Worm (Caenorhabditis elegans) whole organism, L2 larva: ENCODE data around the gene clec-171.

Experiments used
- R02D3.7 ChIP-seq: fragments of 150-350 bp; optimal IDR thresholded peaks from 2 replicates; lab custom pipeline; 2014; ENCODE audit warnings: missing biosample characterization, missing genetic modification characterization
- blmp-1 ChIP-seq: sonication (generic microtip); optimal IDR thresholded peaks from 2 replicates; lab custom pipeline; 2017; ENCODE audit warnings: missing genetic modification characterization, mild to moderate bottlenecking, missing compliant biosample characterization, antibody characterized with exemption, moderate library complexity; ENCODE audit not compliant: insufficient read depth
- ceh-82 ChIP-seq: fragments of 150-350 bp; optimal IDR thresholded peaks from 2 replicates; lab custom pipeline; 2014; ENCODE audit warnings: missing biosample characterization, missing genetic modification characterization
- elt-3 ChIP-seq: sonication (generic microtip); optimal IDR thresholded peaks from 2 replicates; lab custom pipeline; 2017; ENCODE audit warnings: missing biosample characterization, missing genetic modification characterization
- gmeb-1 ChIP-seq: fragments of 150-350 bp; optimal IDR thresholded peaks from 2 replicates; lab custom pipeline; 2014; ENCODE audit warnings: missing biosample characterization, missing genetic modification characterization
- lin-39 ChIP-seq: fragments of 150-350 bp; optimal IDR thresholded peaks from 2 replicates; lab custom pipeline; 2014; ENCODE audit warnings: missing biosample characterization, missing genetic modification reagents, missing genetic modification characterization
- mdl-1 ChIP-seq, 2 experiments: fragments of 150-350 bp in 1 of 2; sonication (generic microtip) in 1 of 2; optimal IDR thresholded peaks; 2 replicates each; lab custom pipeline; 2017; ENCODE audit warnings: missing biosample characterization in 2 of 2, missing genetic modification characterization in 2 of 2
- nhr-12 ChIP-seq: fragments of 150-350 bp; optimal IDR thresholded peaks from 2 replicates; lab custom pipeline; 2014; ENCODE audit warnings: missing biosample characterization, missing genetic modification characterization
- nhr-6 ChIP-seq: fragments of 150-350 bp; optimal IDR thresholded peaks from 2 replicates; lab custom pipeline; 2014; ENCODE audit warnings: missing biosample characterization, missing genetic modification characterization
- nhr-77 ChIP-seq: fragments of 150-350 bp; optimal IDR thresholded peaks from 2 replicates; lab custom pipeline; 2014; ENCODE audit warnings: missing biosample characterization, missing genetic modification characterization
- snpc-4 ChIP-seq: fragments of 150-350 bp; optimal IDR thresholded peaks from 2 replicates; lab custom pipeline; 2014; ENCODE audit warnings: missing biosample characterization, missing genetic modification characterization
- zag-1 ChIP-seq: fragments of 150-350 bp; optimal IDR thresholded peaks from 2 replicates; lab custom pipeline; 2014; ENCODE audit warnings: missing biosample characterization, missing genetic modification characterization
- ztf-4 ChIP-seq: fragments of 150-350 bp; optimal IDR thresholded peaks from 2 replicates; lab custom pipeline; 2014; ENCODE audit warnings: missing biosample characterization, missing genetic modification characterization

DNA sequence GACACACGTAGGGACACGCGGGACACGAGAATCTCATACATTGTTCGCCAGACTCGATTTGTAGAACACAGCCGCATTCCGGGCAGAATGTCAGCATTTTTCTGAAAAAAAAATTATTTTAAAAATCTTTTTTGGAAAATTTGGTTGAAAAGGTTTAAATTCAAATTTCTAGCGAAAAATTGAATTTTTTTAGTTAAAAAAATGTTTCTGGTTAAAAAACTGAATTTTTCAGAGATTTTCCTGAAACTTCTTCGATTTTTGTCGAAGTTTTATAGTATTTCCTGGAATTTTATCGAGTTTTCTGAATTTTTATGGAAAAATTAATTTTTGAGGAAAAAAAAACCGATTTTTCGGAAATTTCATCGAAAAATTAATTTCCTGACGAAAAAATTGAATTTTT is 17.2 kb downstream of the clec-171 start, which contains the start of gene rpc-11:
- no peak for TF ChIP-seq mdl-1 (tag; optimal IDR thresholded peaks at IDR 0.05; lab: Kevin White, UChicago)
- TF ChIP-seq nhr-6 (tag; lab: Kevin White, UChicago) = no peak
- TF ChIP-seq ceh-82 (tag; lab: Kevin White, UChicago) = no peak
- TF ChIP-seq R02D3.7 (tag; lab: Kevin White, UChicago) = no peak
- no peak for TF ChIP-seq blmp-1 (tag; lab: Kevin White, UChicago)
- no peak for TF ChIP-seq nhr-12 (tag; lab: Kevin White, UChicago)
- TF ChIP-seq elt-3 (tag; lab: Kevin White, UChicago) = no peak
- TF ChIP-seq zag-1 (tag; lab: Kevin White, UChicago) = no peak
- TF ChIP-seq lin-39 = no peak
- no peak for TF ChIP-seq nhr-77 (tag; lab: Kevin White, UChicago)
- no peak for TF ChIP-seq gmeb-1 (tag; lab: Kevin White, UChicago)
- no peak for TF ChIP-seq snpc-4 (tag; lab: Kevin White, UChicago)
- no peak for TF ChIP-seq ztf-4
